Worm (Caenorhabditis elegans) whole organism, young adult: ENCODE results near the gene enol-1.
A peak's percentile ranks its signal among the peaks of the same experiment; 100 is the strongest.

Experiments used
- B0019.2 ChIP-seq: fragments of 200-800 bp; sonication (Bioruptor generic); conservative IDR thresholded peaks from 2 replicates; pipeline ENCODE4 v1.3.6; 2022; ENCODE audit warnings: missing genetic modification reagents, missing genetic modification characterization, missing compliant biosample characterization
- B0261.1 ChIP-seq: sonication (generic microtip); optimal IDR thresholded peaks from 2 replicates; lab custom pipeline; 2016; ENCODE audit warnings: mild to moderate bottlenecking, missing genetic modification characterization, moderate library complexity, missing compliant biosample characterization
- F37B4.10 ChIP-seq: fragments of 200-800 bp; sonication (Bioruptor generic); IDR thresholded peaks from 2 replicates; pipeline ENCODE4 v1.3.6; 2022; ENCODE audit warnings: missing genetic modification characterization, missing compliant biosample characterization
- F39B2.1 ChIP-seq: fragments of 200-800 bp; sonication (Bioruptor generic); IDR thresholded peaks from 2 replicates; pipeline ENCODE4 v1.3.6; 2022; ENCODE audit warnings: missing genetic modification reagents, missing genetic modification characterization, missing compliant biosample characterization
- K11D2.4 ChIP-seq: fragments of 200-800 bp; sonication (Bioruptor generic); IDR thresholded peaks from 2 replicates; pipeline ENCODE4 v1.3.6; 2022; ENCODE audit warnings: missing genetic modification reagents, missing genetic modification characterization, missing compliant biosample characterization
- Y79H2A.3 ChIP-seq: fragments of 200-800 bp; sonication (Bioruptor generic); conservative IDR thresholded peaks from 2 replicates; pipeline ENCODE4 v1.3.6; 2022; ENCODE audit warnings: missing genetic modification reagents, missing genetic modification characterization, missing compliant biosample characterization
- aptf-2 ChIP-seq: fragments of 200-800 bp; sonication (Bioruptor generic); conservative IDR thresholded peaks from 2 replicates; pipeline ENCODE4 v1.3.6; 2022; ENCODE audit warnings: missing genetic modification reagents, missing genetic modification characterization, missing compliant biosample characterization
- aptf-3 ChIP-seq: fragments of 200-800 bp; sonication (Bioruptor generic); IDR thresholded peaks from 2 replicates; pipeline ENCODE4 v1.3.6; 2022; ENCODE audit warnings: missing genetic modification characterization, missing compliant biosample characterization
- athp-1 ChIP-seq: sonication (generic microtip); optimal IDR thresholded peaks from 2 replicates; lab custom pipeline; 2017; ENCODE audit warnings: mild to moderate bottlenecking, missing genetic modification characterization, missing compliant biosample characterization
- attf-3 ChIP-seq: fragments of 200-800 bp; sonication (Bioruptor generic); conservative IDR thresholded peaks from 2 replicates; pipeline ENCODE4 v1.3.6; 2022; ENCODE audit warnings: missing genetic modification reagents, missing genetic modification characterization, missing compliant biosample characterization
- attf-5 ChIP-seq: fragments of 200-800 bp; sonication (Bioruptor generic); optimal IDR thresholded peaks from 2 replicates; lab custom pipeline; 2018; ENCODE audit warnings: mild to moderate bottlenecking, missing genetic modification characterization, missing compliant biosample characterization
- ceh-40 ChIP-seq: fragments of 200-800 bp; sonication (Bioruptor generic); IDR thresholded peaks from 2 replicates; pipeline ENCODE4 v1.3.6; 2022; ENCODE audit warnings: missing genetic modification characterization, missing compliant biosample characterization
- ceh-58 ChIP-seq: fragments of 200-800 bp; sonication (Bioruptor generic); IDR thresholded peaks from 2 replicates; pipeline ENCODE4 v1.3.6; 2022; ENCODE audit warnings: missing genetic modification characterization, missing compliant biosample characterization
- ceh-79 ChIP-seq: sonication (generic microtip); optimal IDR thresholded peaks from 2 replicates; lab custom pipeline; 2017; ENCODE audit warnings: mild to moderate bottlenecking, missing genetic modification characterization, missing compliant biosample characterization
- dox-1 ChIP-seq: fragments of 200-800 bp; sonication (Bioruptor generic); IDR thresholded peaks from 2 replicates; pipeline ENCODE4 v1.3.6; 2022; ENCODE audit warnings: missing genetic modification reagents, missing genetic modification characterization, missing compliant biosample characterization
- dpff-1 ChIP-seq: sonication (generic microtip); optimal IDR thresholded peaks from 2 replicates; lab custom pipeline; 2017; ENCODE audit warnings: mild to moderate bottlenecking, missing genetic modification characterization, missing compliant biosample characterization
- egl-18 ChIP-seq: fragments of 200-800 bp; sonication (Bioruptor generic); IDR thresholded peaks from 2 replicates; pipeline ENCODE4 v1.3.6; 2022; ENCODE audit warnings: missing genetic modification reagents, missing genetic modification characterization, missing compliant biosample characterization
- egl-44 ChIP-seq: fragments of 200-800 bp; sonication (Bioruptor generic); IDR thresholded peaks from 2 replicates; pipeline ENCODE4 v1.3.6; 2022; ENCODE audit warnings: missing genetic modification reagents, missing genetic modification characterization, missing compliant biosample characterization
- hlh-12 ChIP-seq: sonication (generic microtip); optimal IDR thresholded peaks from 2 replicates; lab custom pipeline; 2016; ENCODE audit warnings: missing genetic modification characterization, missing compliant biosample characterization
- hrde-1 ChIP-seq: sonication (generic microtip); optimal IDR thresholded peaks from 2 replicates; lab custom pipeline; 2016; ENCODE audit warnings: missing genetic modification characterization, mild to moderate bottlenecking, missing compliant biosample characterization, moderate library complexity, missing genotype, missing genetic modification reagents, borderline replicate concordance
- let-526 ChIP-seq: fragments of 200-800 bp; sonication (Bioruptor generic); IDR thresholded peaks from 2 replicates; pipeline ENCODE4 v1.3.6; 2022; ENCODE audit warnings: missing genetic modification reagents, missing genetic modification characterization, missing compliant biosample characterization
- let-607 ChIP-seq, 2 experiments: fragments of 200-800 bp in 1 of 2; sonication (Bioruptor generic) in 1 of 2; sonication (generic microtip) in 1 of 2; optimal IDR thresholded peaks; 2 replicates each; lab custom pipeline; 2016 to 2018; ENCODE audit warnings: mild to moderate bottlenecking in 2 of 2, missing compliant biosample characterization in 2 of 2, missing genetic modification characterization in 2 of 2, moderate library complexity in 2 of 2, missing genotype in 1 of 2
- lin-40 ChIP-seq: sonication (generic microtip); optimal IDR thresholded peaks from 2 replicates; lab custom pipeline; 2016; ENCODE audit warnings: missing genetic modification characterization, mild to moderate bottlenecking, missing compliant biosample characterization, missing genotype, missing genetic modification reagents
- lin-54 ChIP-seq: fragments of 200-800 bp; sonication (Bioruptor generic); optimal IDR thresholded peaks from 2 replicates; lab custom pipeline; 2018; ENCODE audit warnings: mild to moderate bottlenecking, missing genetic modification characterization, missing compliant biosample characterization
- lir-1 ChIP-seq: fragments of 200-800 bp; sonication (Bioruptor generic); conservative IDR thresholded peaks from 2 replicates; pipeline ENCODE4 v1.3.6; 2022; ENCODE audit warnings: missing genetic modification reagents, missing genetic modification characterization, missing compliant biosample characterization
- lsy-27 ChIP-seq: sonication (generic microtip); optimal IDR thresholded peaks from 2 replicates; lab custom pipeline; 2017; ENCODE audit warnings: missing genetic modification characterization, mild to moderate bottlenecking, missing compliant biosample characterization, antibody characterized with exemption, missing genotype, borderline replicate concordance; ENCODE audit not compliant: insufficient read depth
- madf-8 ChIP-seq: fragments of 200-800 bp; sonication (Bioruptor generic); conservative IDR thresholded peaks from 2 replicates; pipeline ENCODE4 v1.3.6; 2022; ENCODE audit warnings: missing genetic modification reagents, missing genetic modification characterization, missing compliant biosample characterization
- mxl-1 ChIP-seq: sonication (generic microtip); optimal IDR thresholded peaks from 2 replicates; lab custom pipeline; 2016; ENCODE audit warnings: missing genetic modification characterization, missing compliant biosample characterization
- nhr-80 ChIP-seq: sonication (generic microtip); optimal IDR thresholded peaks from 2 replicates; lab custom pipeline; 2016; ENCODE audit warnings: missing genetic modification characterization, missing compliant biosample characterization
- pbrm-1 ChIP-seq: fragments of 200-800 bp; sonication (Bioruptor generic); IDR thresholded peaks from 2 replicates; pipeline ENCODE4 v1.3.6; 2022; ENCODE audit warnings: missing genetic modification reagents, missing genetic modification characterization, missing compliant biosample characterization
- rcor-1 ChIP-seq: fragments of 200-800 bp; sonication (Bioruptor generic); IDR thresholded peaks from 2 replicates; pipeline ENCODE4 v1.3.6; 2022; ENCODE audit warnings: missing genetic modification reagents, missing genetic modification characterization, missing compliant biosample characterization
- snpc-1.1 ChIP-seq: sonication (generic microtip); optimal IDR thresholded peaks from 2 replicates; lab custom pipeline; 2017; ENCODE audit warnings: missing genetic modification characterization, mild to moderate bottlenecking, missing compliant biosample characterization, antibody characterized with exemption, moderate library complexity, missing genotype, missing genetic modification reagents; ENCODE audit not compliant: insufficient read depth
- tbp1 ChIP-seq: fragments of 200-800 bp; sonication (Bioruptor generic); optimal IDR thresholded peaks from 2 replicates; lab custom pipeline; 2018; ENCODE audit warnings: mild to moderate bottlenecking, missing genetic modification characterization, missing compliant biosample characterization
- unc-130 ChIP-seq: sonication (generic microtip); optimal IDR thresholded peaks from 2 replicates; lab custom pipeline; 2016; ENCODE audit warnings: missing genetic modification reagents, missing genetic modification characterization, missing compliant biosample characterization
- unc-62 ChIP-seq: fragments of 150-350 bp; optimal IDR thresholded peaks from 2 replicates; lab custom pipeline; 2014; ENCODE audit warnings: missing biosample characterization, missing genetic modification reagents, missing genetic modification characterization
- xnd-1 ChIP-seq: sonication (generic microtip); optimal IDR thresholded peaks from 2 replicates; lab custom pipeline; 2016; ENCODE audit warnings: missing genotype, missing genetic modification reagents, missing genetic modification characterization, missing compliant biosample characterization
- zfh-2 ChIP-seq: fragments of 200-800 bp; sonication (Bioruptor generic); conservative IDR thresholded peaks from 2 replicates; pipeline ENCODE4 v1.3.6; 2022; ENCODE audit warnings: missing genetic modification reagents, missing genetic modification characterization, missing compliant biosample characterization
- ztf-18 ChIP-seq: sonication (generic microtip); optimal IDR thresholded peaks from 2 replicates; lab custom pipeline; 2016; ENCODE audit warnings: missing genotype, mild to moderate bottlenecking, missing genetic modification characterization, missing compliant biosample characterization

enol-1 gene

DNA sequence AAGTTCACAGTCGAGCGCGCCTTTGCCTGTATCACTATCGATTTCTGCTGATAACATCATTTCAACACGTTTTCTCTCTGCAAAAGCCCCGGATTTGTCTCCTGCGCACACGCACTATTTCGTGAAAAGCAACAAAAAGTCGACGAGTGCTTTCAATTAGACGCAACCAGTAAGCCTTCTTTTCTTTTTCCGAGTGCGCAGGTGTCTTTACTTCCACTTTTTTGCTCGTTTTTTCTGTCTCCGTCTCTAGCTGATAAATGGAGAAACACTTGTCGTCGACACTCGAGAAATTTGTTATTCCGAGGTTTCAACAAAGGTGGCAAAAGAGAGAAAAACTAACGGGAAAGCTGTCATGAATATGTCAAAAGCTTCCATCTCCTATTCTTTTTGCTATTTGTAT, 39.2 kb upstream of the enol-1 start:
- no peak for TF ChIP-seq unc-62 (GFP tag; lab: Kevin White, UChicago)
- no peak for TF ChIP-seq tbp1 (GFP tag; lab: Kevin White, UChicago)
- TF ChIP-seq mxl-1 (tag; lab: Kevin White, UChicago) = no peak
- TF ChIP-seq rcor-1 (GFP tag; lab: Robert Waterston, UW) = no peak
- TF ChIP-seq attf-5 = no peak
- no peak for TF ChIP-seq egl-44 (GFP tag; lab: Robert Waterston, UW)
- TF ChIP-seq Y79H2A.3 (GFP tag; lab: Robert Waterston, UW) = no peak
- TF ChIP-seq dox-1 (GFP tag; lab: Robert Waterston, UW) = no peak
- TF ChIP-seq F39B2.1 (GFP tag; lab: Robert Waterston, UW) = no peak
- TF ChIP-seq hlh-12 (tag; lab: Kevin White, UChicago) = no peak
- no peak for TF ChIP-seq unc-130 (GFP tag; lab: Kevin White, UChicago)
- no peak for TF ChIP-seq B0261.1
- TF ChIP-seq K11D2.4 = no peak
- no peak for TF ChIP-seq hrde-1
- TF ChIP-seq xnd-1 (tag; lab: Kevin White, UChicago) = no peak
- no peak for TF ChIP-seq ztf-18 (tag; lab: Kevin White, UChicago)
- no peak for TF ChIP-seq egl-18 (GFP tag; lab: Robert Waterston, UW)

ce11 chrII:8895398-8895797, 35.4 kb upstream of the enol-1 start:
- no peak for TF ChIP-seq hrde-1
- no peak for TF ChIP-seq lin-40 (tag; lab: Kevin White, UChicago)
- TF ChIP-seq hlh-12 (tag; lab: Kevin White, UChicago) = no peak
- TF ChIP-seq dpff-1 = no peak
- no peak for TF ChIP-seq attf-3 (GFP tag; lab: Robert Waterston, UW)
- TF ChIP-seq lsy-27 (tag; lab: Kevin White, UChicago) = no peak

ce11 chrII:8895895-8896294, 34.9 kb upstream of the enol-1 start:
- TF ChIP-seq nhr-80 (tag; lab: Kevin White, UChicago) = peak; percentile 55
- no peak for TF ChIP-seq K11D2.4

- 0 out of 2 replicates have a peak, but pooled peaks have one; percentile 37 for TF ChIP-seq zfh-2 (GFP tag; lab: Robert Waterston, UW)
- no peak for TF ChIP-seq F37B4.10 (GFP tag; lab: Robert Waterston, UW)
These were observed 34.3 kb upstream of the enol-1 start, which contains the start of gene lat-1 for ce11 chrII:8896541-8896940. Gene lat-1, plus strand, starts transcription at chrII:8896841.

DNA sequence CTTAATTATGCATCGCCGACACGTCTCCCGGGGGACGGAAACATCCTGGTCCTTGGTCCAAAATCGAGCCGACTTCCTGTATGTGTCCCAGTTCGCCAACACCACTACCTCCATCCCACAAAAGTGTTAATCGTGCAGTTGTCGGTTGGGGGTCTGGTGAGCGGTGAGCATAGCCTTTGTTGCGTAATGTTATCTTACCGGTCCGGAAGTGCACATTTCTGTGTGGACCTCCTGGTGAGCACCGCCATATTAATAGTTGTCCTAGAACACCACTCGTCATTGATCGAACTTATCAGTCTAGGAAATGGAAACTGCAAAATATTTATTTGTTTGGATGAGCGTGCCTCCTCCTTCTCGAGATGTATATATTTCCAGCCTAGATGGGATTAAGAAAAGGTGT, 33.6 kb upstream of the enol-1 start:
- TF ChIP-seq nhr-80 (tag; lab: Kevin White, UChicago) (no peak), let-526 (no peak), lir-1 (GFP tag; lab: Robert Waterston, UW) (no peak), snpc-1.1 (tag; lab: Kevin White, UChicago) (no peak), ceh-40 (GFP tag; lab: Robert Waterston, UW) (no peak), F39B2.1 (GFP tag; lab: Robert Waterston, UW) (no peak), B0019.2 (GFP tag; lab: Robert Waterston, UW) (no peak), zfh-2 (GFP tag; lab: Robert Waterston, UW) (no peak), ceh-58 (GFP tag; lab: Robert Waterston, UW) (no peak), ceh-79 (tag; lab: Kevin White, UChicago) (no peak), madf-8 (no peak), let-607 (tag; optimal IDR thresholded peaks at IDR 0.05; lab: Kevin White, UChicago) (no peak), pbrm-1 (GFP tag; lab: Robert Waterston, UW) (no peak), attf-3 (GFP tag; lab: Robert Waterston, UW) (no peak), mxl-1 (tag; lab: Kevin White, UChicago) (no peak), athp-1 (no peak), lin-54 (GFP tag; lab: Kevin White, UChicago) (no peak), aptf-2 (GFP tag; lab: Robert Waterston, UW) (no peak), aptf-3 (no peak)
